Fruit fly (Drosophila melanogaster): Measurements from ENCODE around the gene CG14963.

Gene CG14963

DNA sequence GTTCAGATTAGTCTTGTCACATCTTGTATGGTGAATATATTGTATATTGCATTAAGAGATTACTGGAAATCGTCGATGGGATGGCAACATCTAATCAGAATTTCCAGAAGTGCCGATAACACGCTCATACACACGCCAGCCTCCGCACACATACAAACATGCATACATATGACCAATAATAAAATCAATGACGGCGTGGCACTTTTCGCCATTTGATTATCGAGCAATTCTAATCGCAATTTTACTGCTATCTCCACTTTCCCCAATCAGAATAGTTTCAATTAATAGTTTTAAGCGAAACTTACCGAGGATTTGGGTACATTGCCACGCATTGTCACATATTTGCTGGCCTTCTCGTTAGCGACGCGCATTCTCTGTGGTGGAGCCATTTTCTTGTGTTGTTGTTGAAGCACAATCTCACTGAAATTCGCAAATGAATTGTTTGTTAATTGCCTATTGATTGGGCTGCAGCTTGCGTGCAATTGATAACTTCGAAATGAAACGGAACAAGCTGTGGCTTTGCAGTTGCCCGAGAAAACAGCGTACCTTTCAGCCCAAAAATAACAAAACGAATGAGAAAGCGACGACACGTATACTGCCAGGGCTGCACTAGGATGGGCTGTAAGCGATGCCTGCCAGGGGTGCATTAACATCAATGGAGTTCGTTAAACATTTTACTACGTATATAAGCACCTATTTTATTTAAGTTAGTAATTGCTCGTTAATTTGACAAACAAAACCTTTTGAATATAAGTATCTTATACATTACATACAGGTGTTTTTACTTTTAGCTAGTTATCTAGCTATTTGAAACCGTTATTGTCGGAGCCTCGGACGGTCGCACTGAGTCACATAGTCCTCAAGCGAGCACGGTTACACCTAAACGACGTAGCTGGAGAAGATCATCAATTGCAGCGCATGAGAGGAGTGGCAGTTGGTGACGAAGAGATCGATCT, 26.4 kb upstream of the CG14963 start, which contains the start of the genes CG32276 and gry (continued):
- TF ChIP-seq sisA (GFP tag; IDR thresholded peaks at IDR 0.05) = peak; percentile 62; the same call in 1 of the 2 replicates
- TF ChIP-seq Ssrp (tag; optimal IDR thresholded peaks at IDR 0.05) = peak; percentile 55
- peak; percentile 66; the same call in 2 of the 3 replicates for TF ChIP-seq ci (GFP tag; IDR thresholded peaks at IDR 0.05)
- TF ChIP-seq Usf (GFP tag; optimal IDR thresholded peaks at IDR 0.05) = peak; percentile 11
- TF ChIP-seq CG17359 (tag; optimal IDR thresholded peaks at IDR 0.05) = peak; percentile 62
- TF ChIP-seq CG17568 (GFP tag; optimal IDR thresholded peaks at IDR 0.05) = no peak
- TF ChIP-seq CG11093 (GFP tag; IDR thresholded peaks at IDR 0.05) = peak; percentile 65; the same call in 2 of the 3 replicates
- no peak for TF ChIP-seq Nf-YA (GFP tag; IDR thresholded peaks at IDR 0.05)
- peak; percentile 18 for TF ChIP-seq fd102C (GFP tag; optimal IDR thresholded peaks at IDR 0.05)
- peak; percentile 79 for TF ChIP-seq CG1647 (GFP tag; optimal IDR thresholded peaks at IDR 0.05)
- no peak for TF ChIP-seq CG15601 (tag; optimal IDR thresholded peaks at IDR 0.05)
- TF ChIP-seq az2 (GFP tag; optimal IDR thresholded peaks at IDR 0.05) = peak; percentile 79
- TF ChIP-seq klu (GFP tag; IDR thresholded peaks at IDR 0.05) = peak; percentile 46; the same call in 1 of the 2 replicates
- TF ChIP-seq gro (GFP tag; optimal IDR thresholded peaks at IDR 0.05) = no peak
- TF ChIP-seq sqz (GFP tag; optimal IDR thresholded peaks at IDR 0.05) = no peak
- TF ChIP-seq eve (GFP tag; optimal IDR thresholded peaks at IDR 0.05) = no peak
- TF ChIP-seq Ets97D (GFP tag; optimal IDR thresholded peaks at IDR 0.05) = peak; percentile 90
- no peak for TF ChIP-seq gcm (GFP tag; optimal IDR thresholded peaks at IDR 0.05)
- peak; percentile 23; the same call in 1 of the 3 replicates for TF ChIP-seq CG14050 (GFP tag; IDR thresholded peaks at IDR 0.05)
- peak; percentile 42 for TF ChIP-seq Fer2 (tag; optimal IDR thresholded peaks at IDR 0.05)
- no peak for TF ChIP-seq tna (GFP tag; IDR thresholded peaks at IDR 0.05; ENCODE audit: partially characterized antibody)
- TF ChIP-seq bcd (GFP tag; optimal IDR thresholded peaks at IDR 0.05) = peak; percentile 73
- peak; percentile 29 for TF ChIP-seq CG6854 (GFP tag; optimal IDR thresholded peaks at IDR 0.05)
- peak; percentile 82 for TF ChIP-seq CG8924 (tag; optimal IDR thresholded peaks at IDR 0.05)
- TF ChIP-seq CG3281 (GFP tag; optimal IDR thresholded peaks at IDR 0.05) = peak; percentile 83
- no peak for TF ChIP-seq Hey (tag; optimal IDR thresholded peaks at IDR 0.05)
- TF ChIP-seq corto (GFP tag; optimal IDR thresholded peaks at IDR 0.05) = no peak
- peak; percentile 60; the same call in 2 of the 3 replicates for TF ChIP-seq Optix (GFP tag; IDR thresholded peaks at IDR 0.05)
- TF ChIP-seq usp (GFP tag; optimal IDR thresholded peaks at IDR 0.05) = no peak
- TF ChIP-seq org-1 (GFP tag; optimal IDR thresholded peaks at IDR 0.05) = peak; percentile 30
- TF ChIP-seq CG34376 (GFP tag; optimal IDR thresholded peaks at IDR 0.05) = peak; percentile 75
- peak; percentile 85 for TF ChIP-seq CG4424 (GFP tag; optimal IDR thresholded peaks at IDR 0.05)
- no peak for TF ChIP-seq nerfin-2 (GFP tag; IDR thresholded peaks at IDR 0.05; ENCODE audit: partially characterized antibody)
- TF ChIP-seq CG17186 (GFP tag; optimal IDR thresholded peaks at IDR 0.05) = peak; percentile 81
- peak; percentile 91 for TF ChIP-seq CG3995 (GFP tag; optimal IDR thresholded peaks at IDR 0.05)
- TF ChIP-seq ac (GFP tag; optimal IDR thresholded peaks at IDR 0.05) = no peak
- TF ChIP-seq GATAe (GFP tag; conservative IDR thresholded peaks at IDR 0.05) = no peak
- TF ChIP-seq CG2116 (GFP tag; optimal IDR thresholded peaks at IDR 0.05) = peak; percentile 93
- no peak for TF ChIP-seq CG8290 (GFP tag; optimal IDR thresholded peaks at IDR 0.05)
- TF ChIP-seq CG8290 (tag; optimal IDR thresholded peaks at IDR 0.05) = peak in 1 of 2 experiments; percentile 15
- no peak for TF ChIP-seq CG6254 (GFP tag; optimal IDR thresholded peaks at IDR 0.05)
- no peak for TF ChIP-seq Lim3 (GFP tag; IDR thresholded peaks at IDR 0.05)
- peak; percentile 91 for TF ChIP-seq CG14710 (tag; optimal IDR thresholded peaks at IDR 0.05)
- TF ChIP-seq gfzf (GFP tag; optimal IDR thresholded peaks at IDR 0.05) = peak; percentile 94
- TF ChIP-seq onecut (GFP tag; IDR thresholded peaks at IDR 0.05) = peak; percentile 30
- TF ChIP-seq cwo (GFP tag; optimal IDR thresholded peaks at IDR 0.05) = peak; percentile 61
- peak; percentile 54; the same call in 1 of the 3 replicates for TF ChIP-seq ken (GFP tag; IDR thresholded peaks at IDR 0.05)
- peak; percentile 72 for TF ChIP-seq unpg (GFP tag; optimal IDR thresholded peaks at IDR 0.05)
